Fruit fly (Drosophila melanogaster) whole organism, adult: ENCODE data around the gene vas.

Experiments
- CG11617 ChIP-seq: fragments of 200-800 bp; sonication (Bioruptor generic); optimal IDR thresholded peaks from 2 replicates; lab custom pipeline; 2017; ENCODE audit warnings: mild to moderate bottlenecking, missing biosample characterization, missing genetic modification reagents, missing genetic modification characterization
- CG12768 ChIP-seq: fragments of 200-800 bp; sonication (Bioruptor generic); optimal IDR thresholded peaks from 2 replicates; lab custom pipeline; 2017; ENCODE audit warnings: missing biosample characterization, missing genetic modification characterization, mild to moderate bottlenecking, moderate library complexity, missing genetic modification reagents
- CG14711 ChIP-seq: fragments of 200-800 bp; sonication (Bioruptor generic); optimal IDR thresholded peaks from 2 replicates; lab custom pipeline; 2018; ENCODE audit warnings: missing biosample characterization, mild to moderate bottlenecking, missing genetic modification characterization, moderate library complexity
- CG1620 ChIP-seq: fragments of 200-800 bp; sonication (Bioruptor generic); optimal IDR thresholded peaks from 2 replicates; lab custom pipeline; 2016; ENCODE audit warnings: missing biosample characterization, missing genetic modification characterization
- CG33017 ChIP-seq: fragments of 200-800 bp; sonication (Bioruptor generic); optimal IDR thresholded peaks from 2 replicates; lab custom pipeline; 2018; ENCODE audit warnings: missing biosample characterization, mild to moderate bottlenecking, missing genetic modification characterization, moderate library complexity
- CG5204 ChIP-seq: fragments of 200-800 bp; sonication (Bioruptor generic); optimal IDR thresholded peaks from 2 replicates; lab custom pipeline; 2016; ENCODE audit warnings: missing biosample characterization, missing genetic modification characterization
- CG7045 ChIP-seq: fragments of 200-800 bp; sonication (Bioruptor generic); optimal IDR thresholded peaks from 2 replicates; lab custom pipeline; 2017; ENCODE audit warnings: missing biosample characterization, mild to moderate bottlenecking, missing genetic modification characterization
- CG7101 ChIP-seq: fragments of 200-800 bp; sonication (Bioruptor generic); optimal IDR thresholded peaks from 2 replicates; lab custom pipeline; 2018; ENCODE audit warnings: missing biosample characterization, mild to moderate bottlenecking, missing genetic modification characterization, moderate library complexity
- Clk ChIP-seq: fragments of 200-800 bp; sonication (Bioruptor generic); optimal IDR thresholded peaks from 2 replicates; lab custom pipeline; 2017; ENCODE audit warnings: missing biosample characterization, missing genetic modification characterization
- Crg-1 ChIP-seq: fragments of 200-800 bp; sonication (Bioruptor generic); optimal IDR thresholded peaks from 2 replicates; lab custom pipeline; 2016; ENCODE audit warnings: missing biosample characterization, missing genetic modification characterization
- Hr96 ChIP-seq: fragments of 200-800 bp; sonication (Bioruptor generic); optimal IDR thresholded peaks from 2 replicates; lab custom pipeline; 2016; ENCODE audit warnings: missing biosample characterization, missing genetic modification characterization
- Mnt ChIP-seq: fragments of 200-800 bp; sonication (Bioruptor generic); optimal IDR thresholded peaks from 2 replicates; lab custom pipeline; 2016; ENCODE audit warnings: missing biosample characterization, mild to moderate bottlenecking, missing genetic modification characterization
- bab1 ChIP-seq: fragments of 200-800 bp; sonication (Bioruptor generic); optimal IDR thresholded peaks from 3 replicates; lab custom pipeline; 2019; ENCODE audit warnings: missing biosample characterization, mild to moderate bottlenecking, missing genetic modification characterization, moderate library complexity
- cic ChIP-seq: fragments of 200-800 bp; sonication (Bioruptor generic); optimal IDR thresholded peaks from 2 replicates; lab custom pipeline; 2017; ENCODE audit warnings: missing biosample characterization, mild to moderate bottlenecking, missing genetic modification characterization, moderate library complexity
- cnc ChIP-seq, 2 experiments: fragments of >200 bp; optimal IDR thresholded peaks; 2 replicates each; lab custom pipeline; 2017
- kay ChIP-seq: fragments of 200-800 bp; sonication (Bioruptor generic); peaks from one replicate; lab custom pipeline; 2016; ENCODE audit warnings: missing biosample characterization, missing genetic modification characterization, borderline replicate concordance
- ovo ChIP-seq: fragments of 200-800 bp; sonication (Bioruptor generic); optimal IDR thresholded peaks from 2 replicates; lab custom pipeline; 2016; ENCODE audit warnings: missing biosample characterization, missing genetic modification characterization
- pad ChIP-seq: fragments of 200-800 bp; sonication (Bioruptor generic); optimal IDR thresholded peaks from 3 replicates; lab custom pipeline; 2017; ENCODE audit warnings: missing biosample characterization, missing genetic modification characterization, mild to moderate bottlenecking, moderate library complexity, missing genetic modification reagents
- tj ChIP-seq: fragments of 200-800 bp; sonication (Bioruptor generic); optimal IDR thresholded peaks from 3 replicates; lab custom pipeline; 2017; ENCODE audit warnings: missing biosample characterization, mild to moderate bottlenecking, missing genetic modification characterization, moderate library complexity
- toe ChIP-seq: fragments of 200-800 bp; sonication (Bioruptor generic); optimal IDR thresholded peaks from 2 replicates; lab custom pipeline; 2016; ENCODE audit warnings: missing biosample characterization, missing genetic modification characterization

The vas gene

DNA sequence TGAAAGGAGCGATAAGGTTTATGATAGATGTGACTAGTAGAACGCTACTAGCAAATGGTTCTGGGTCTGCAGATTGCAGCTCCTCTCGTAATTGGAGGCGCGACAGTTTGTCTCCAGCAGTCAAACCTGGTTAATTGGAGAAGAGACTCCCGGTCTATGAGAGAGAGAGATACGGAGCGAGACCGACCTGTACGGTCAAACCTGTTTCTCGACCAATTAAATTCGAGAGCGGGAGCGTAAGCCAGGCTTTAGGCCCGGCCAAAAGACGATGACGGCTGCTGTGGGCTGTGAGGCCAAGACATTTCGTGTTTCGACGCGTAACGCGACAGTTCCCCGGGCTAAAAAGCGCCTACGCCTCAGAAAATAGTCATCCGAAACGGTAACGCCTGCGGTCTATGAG, 47.7 kb downstream of the vas start, which contains the start of gene CG15269:
Gene CG15269, plus strand, starts transcription at position 261 of the 400 bp plus-strand sequence.
- no peak for TF ChIP-seq CG33017 (tag; lab: Kevin White, UChicago)
- TF ChIP-seq tj (GFP tag; lab: Kevin White, UChicago): no peak
- TF ChIP-seq cnc (optimal IDR thresholded peaks at IDR 0.05; lab: Kevin White, UChicago): no peak
- no peak for TF ChIP-seq Mnt (GFP tag; lab: Kevin White, UChicago)
- no peak for TF ChIP-seq pad (GFP tag; lab: Kevin White, UChicago)
- no peak for TF ChIP-seq CG7101 (tag; lab: Kevin White, UChicago)
- no peak for TF ChIP-seq CG14711
- no peak for TF ChIP-seq ovo
- no peak for TF ChIP-seq CG11617 (GFP tag; lab: Kevin White, UChicago)
- no peak for TF ChIP-seq CG12768 (GFP tag; lab: Kevin White, UChicago)
- TF ChIP-seq bab1: no peak
- TF ChIP-seq Hr96 (GFP tag; lab: Kevin White, UChicago): no peak
- TF ChIP-seq toe (GFP tag; lab: Kevin White, UChicago): no peak
- no peak for TF ChIP-seq cic (GFP tag; lab: Kevin White, UChicago)
- TF ChIP-seq CG1620 (GFP tag; lab: Kevin White, UChicago): no peak

DNA sequence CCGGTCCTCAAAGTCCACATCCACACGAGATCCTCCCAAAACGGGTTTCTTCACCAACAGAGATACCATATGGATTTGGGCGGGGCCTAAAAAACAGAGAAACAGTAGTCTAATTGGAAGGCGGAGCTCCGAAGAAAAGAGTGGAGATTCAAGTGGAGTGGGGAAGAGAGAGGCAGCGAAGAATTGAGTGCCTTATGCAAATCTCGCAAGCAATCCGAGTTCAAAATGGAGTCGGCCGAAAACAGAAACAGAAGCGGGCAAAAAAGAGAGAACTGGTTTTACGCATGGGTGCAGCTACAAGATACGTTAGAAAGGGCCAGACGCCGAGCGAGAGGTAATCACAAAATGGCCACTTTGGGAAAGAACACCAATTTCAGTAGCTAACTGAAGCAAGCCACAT, 49.8 kb downstream of the vas start:
- TF ChIP-seq CG33017 (tag; lab: Kevin White, UChicago) (no peak), CG5204 (GFP tag; lab: Kevin White, UChicago) (no peak), cnc (optimal IDR thresholded peaks at IDR 0.05; lab: Kevin White, UChicago) (no peak), ovo (no peak), CG11617 (GFP tag; lab: Kevin White, UChicago) (no peak), Clk (no peak), cic (GFP tag; lab: Kevin White, UChicago) (no peak), Crg-1 (GFP tag; lab: Kevin White, UChicago) (no peak), toe (GFP tag; lab: Kevin White, UChicago) (no peak)

- peak; percentile 100 for TF ChIP-seq pad (GFP tag; lab: Kevin White, UChicago)
- peak; percentile 23 for TF ChIP-seq CG14711
- no peak for TF ChIP-seq CG11617 (GFP tag; lab: Kevin White, UChicago)
- no peak for TF ChIP-seq CG5204 (GFP tag; lab: Kevin White, UChicago)
- TF ChIP-seq CG7045 (GFP tag; lab: Kevin White, UChicago): no peak
- TF ChIP-seq kay: no peak
- TF ChIP-seq CG1620 (GFP tag; lab: Kevin White, UChicago): peak; percentile 33
- peak; percentile 53 for TF ChIP-seq Mnt (GFP tag; lab: Kevin White, UChicago)
- peak; percentile 34 for TF ChIP-seq toe (GFP tag; lab: Kevin White, UChicago)
- TF ChIP-seq Hr96 (GFP tag; lab: Kevin White, UChicago): peak; percentile 43
- TF ChIP-seq cnc (optimal IDR thresholded peaks at IDR 0.05; lab: Kevin White, UChicago): no peak
- no peak for TF ChIP-seq CG33017 (tag; lab: Kevin White, UChicago)
- TF ChIP-seq Clk: no peak
- peak; percentile 23 for TF ChIP-seq bab1
- no peak for TF ChIP-seq tj (GFP tag; lab: Kevin White, UChicago)
- TF ChIP-seq cic (GFP tag; lab: Kevin White, UChicago): no peak
- no peak for TF ChIP-seq ovo
- peak; percentile 18 for TF ChIP-seq CG7101 (tag; lab: Kevin White, UChicago)
- TF ChIP-seq CG12768 (GFP tag; lab: Kevin White, UChicago): no peak
- peak; percentile 0 for TF ChIP-seq Crg-1 (GFP tag; lab: Kevin White, UChicago)
Observed at dm6 chr2L:15113234-15113916, 51.9 kb downstream of the vas start, which contains the start of gene stc. stc (plus strand) TSS chr2L:15113480.

dm6 chr2L:15117995-15118394, 56.5 kb downstream of the vas start:
- TF ChIP-seq toe (GFP tag; lab: Kevin White, UChicago) (peak; percentile 1), cnc (optimal IDR thresholded peaks at IDR 0.05; lab: Kevin White, UChicago) (no peak), pad (GFP tag; lab: Kevin White, UChicago) (peak; percentile 7)

dm6 chr2L:15118507-15118906, 57.1 kb downstream of the vas start:
- TF ChIP-seq kay (no peak), Hr96 (GFP tag; lab: Kevin White, UChicago) (no peak), CG12768 (GFP tag; lab: Kevin White, UChicago) (no peak), bab1 (no peak)
